Fruit fly (Drosophila melanogaster): ENCODE results near the gene lace.

Gene lace

dm6 chr2L:15479670-15480197 is 19.2 kb upstream of the lace start:
- no peak for TF ChIP-seq Sin3A (optimal IDR thresholded peaks at IDR 0.05)
- TF ChIP-seq psq (optimal IDR thresholded peaks at IDR 0.05), result no peak
- no peak for TF ChIP-seq Myc (optimal IDR thresholded peaks at IDR 0.05)
- no peak for TF ChIP-seq ttk (optimal IDR thresholded peaks at IDR 0.05)

- no peak for TF ChIP-seq psq (optimal IDR thresholded peaks at IDR 0.05)
- TF ChIP-seq Sin3A (optimal IDR thresholded peaks at IDR 0.05), result no peak
These were observed 14.5 kb upstream of the lace start, which contains the start of gene Tim17b2 for dm6 chr2L:15484429-15484828. Gene Tim17b2, plus strand, starts transcription at chr2L:15484729.

dm6 chr2L:15485626-15486486 is 13.1 kb upstream of the lace start:
- no peak for TF ChIP-seq Myc (optimal IDR thresholded peaks at IDR 0.05)
- no peak for TF ChIP-seq Sin3A (optimal IDR thresholded peaks at IDR 0.05)
- TF ChIP-seq h (optimal IDR thresholded peaks at IDR 0.05), result no peak
- no peak for TF ChIP-seq psq (optimal IDR thresholded peaks at IDR 0.05)
- no peak for TF ChIP-seq insv (optimal IDR thresholded peaks at IDR 0.05)
- TF ChIP-seq ttk (optimal IDR thresholded peaks at IDR 0.05), result no peak

- no peak for TF ChIP-seq ttk (optimal IDR thresholded peaks at IDR 0.05)
- TF ChIP-seq Sin3A (optimal IDR thresholded peaks at IDR 0.05), result no peak
- no peak for TF ChIP-seq h (optimal IDR thresholded peaks at IDR 0.05)
- TF ChIP-seq Myc (optimal IDR thresholded peaks at IDR 0.05), result no peak
- no peak for TF ChIP-seq psq (optimal IDR thresholded peaks at IDR 0.05)
These were observed 12.3 kb upstream of the lace start for dm6 chr2L:15486525-15487128.

- TF ChIP-seq psq (optimal IDR thresholded peaks at IDR 0.05) (no peak), Myc (optimal IDR thresholded peaks at IDR 0.05) (no peak), h (optimal IDR thresholded peaks at IDR 0.05) (no peak), Sin3A (optimal IDR thresholded peaks at IDR 0.05) (no peak), ttk (optimal IDR thresholded peaks at IDR 0.05) (no peak), insv (optimal IDR thresholded peaks at IDR 0.05) (no peak)
These were observed 8.6 kb upstream of the lace start for dm6 chr2L:15490206-15490851.

dm6 chr2L:15491321-15492158 is 7.4 kb upstream of the lace start:
- TF ChIP-seq ttk (optimal IDR thresholded peaks at IDR 0.05), result no peak
- no peak for TF ChIP-seq Sin3A (optimal IDR thresholded peaks at IDR 0.05)
- TF ChIP-seq insv (optimal IDR thresholded peaks at IDR 0.05), result no peak
- no peak for TF ChIP-seq Myc (optimal IDR thresholded peaks at IDR 0.05)
- TF ChIP-seq psq (optimal IDR thresholded peaks at IDR 0.05), result no peak
- no peak for TF ChIP-seq h (optimal IDR thresholded peaks at IDR 0.05)

dm6 chr2L:15492159-15492541 is 6.8 kb upstream of the lace start:
- no peak for TF ChIP-seq psq (optimal IDR thresholded peaks at IDR 0.05)
- no peak for TF ChIP-seq h (optimal IDR thresholded peaks at IDR 0.05)
- no peak for TF ChIP-seq ttk (optimal IDR thresholded peaks at IDR 0.05)
- no peak for TF ChIP-seq Myc (optimal IDR thresholded peaks at IDR 0.05)
- no peak for TF ChIP-seq Sin3A (optimal IDR thresholded peaks at IDR 0.05)
- no peak for TF ChIP-seq insv (optimal IDR thresholded peaks at IDR 0.05)

dm6 chr2L:15493627-15494026 is 5.3 kb upstream of the lace start:
- TF ChIP-seq insv (optimal IDR thresholded peaks at IDR 0.05), result no peak

- TF ChIP-seq h (optimal IDR thresholded peaks at IDR 0.05) (no peak), ttk (optimal IDR thresholded peaks at IDR 0.05) (no peak), Myc (optimal IDR thresholded peaks at IDR 0.05) (no peak), Sin3A (optimal IDR thresholded peaks at IDR 0.05) (no peak), insv (optimal IDR thresholded peaks at IDR 0.05) (no peak), psq (optimal IDR thresholded peaks at IDR 0.05) (no peak)
These were observed 2.6 kb upstream of the lace start for dm6 chr2L:15496310-15496709.

- no peak for TF ChIP-seq h (optimal IDR thresholded peaks at IDR 0.05)
- no peak for TF ChIP-seq insv (optimal IDR thresholded peaks at IDR 0.05)
- TF ChIP-seq ttk (optimal IDR thresholded peaks at IDR 0.05), result no peak
- TF ChIP-seq Sin3A (optimal IDR thresholded peaks at IDR 0.05), result no peak
- no peak for TF ChIP-seq psq (optimal IDR thresholded peaks at IDR 0.05)
- TF ChIP-seq Myc (optimal IDR thresholded peaks at IDR 0.05), result no peak
These were observed 1.0 kb downstream of the lace start for dm6 chr2L:15499697-15500563.

dm6 chr2L:15500910-15501521 is 2.1 kb downstream of the lace start:
- TF ChIP-seq psq (optimal IDR thresholded peaks at IDR 0.05) (no peak), insv (optimal IDR thresholded peaks at IDR 0.05) (no peak), h (optimal IDR thresholded peaks at IDR 0.05) (no peak), Myc (optimal IDR thresholded peaks at IDR 0.05) (no peak), ttk (optimal IDR thresholded peaks at IDR 0.05) (no peak), Sin3A (optimal IDR thresholded peaks at IDR 0.05) (no peak)
